Worm (Caenorhabditis elegans) whole organism, mixed stage, embryonic: ENCODE data around the gene clh-4.

Experiments used
- M03D4.4 ChIP-seq: sonication (generic microtip); optimal IDR thresholded peaks from 2 replicates; lab custom pipeline; 2017; ENCODE audit warnings: mild to moderate bottlenecking, missing genetic modification characterization, missing compliant biosample characterization
- blmp-1 ChIP-seq: fragments of 150-350 bp; optimal IDR thresholded peaks from 2 replicates; lab custom pipeline; 2014; ENCODE audit warnings: missing biosample characterization, missing genetic modification characterization
- ceh-83 ChIP-seq: fragments of 200-800 bp; sonication (Bioruptor generic); optimal IDR thresholded peaks from 2 replicates; lab custom pipeline; 2018; ENCODE audit warnings: mild to moderate bottlenecking, missing genetic modification characterization, missing compliant biosample characterization
- cnd-1 ChIP-seq: fragments of 200-800 bp; sonication (Bioruptor generic); optimal IDR thresholded peaks from 2 replicates; lab custom pipeline; 2018; ENCODE audit warnings: mild to moderate bottlenecking, missing genetic modification characterization, missing compliant biosample characterization
- drap-1 ChIP-seq: fragments of 200-800 bp; sonication (Bioruptor generic); optimal IDR thresholded peaks from 3 replicates; lab custom pipeline; 2018; ENCODE audit warnings: mild to moderate bottlenecking, missing genetic modification characterization, missing compliant biosample characterization
- elt-3 ChIP-seq: fragments of 150-350 bp; optimal IDR thresholded peaks from 2 replicates; lab custom pipeline; 2014; ENCODE audit warnings: missing biosample characterization, missing genetic modification characterization
- hlh-1 ChIP-seq: fragments of 150-350 bp; optimal IDR thresholded peaks from 2 replicates; lab custom pipeline; 2014; ENCODE audit warnings: missing biosample characterization, missing genetic modification reagents, missing genetic modification characterization
- lsy-2 ChIP-seq: fragments of 150-350 bp; optimal IDR thresholded peaks from 2 replicates; lab custom pipeline; 2014; ENCODE audit warnings: missing biosample characterization, missing genetic modification characterization
- mls-2 ChIP-seq: sonication (generic microtip); optimal IDR thresholded peaks from 2 replicates; lab custom pipeline; 2016; ENCODE audit warnings: mild to moderate bottlenecking, missing genetic modification characterization, moderate library complexity, missing compliant biosample characterization
- nhr-2 ChIP-seq: fragments of 150-350 bp; optimal IDR thresholded peaks from 2 replicates; lab custom pipeline; 2014; ENCODE audit warnings: missing biosample characterization, missing genetic modification characterization
- sem-2 ChIP-seq: fragments of 200-800 bp; sonication (Bioruptor generic); optimal IDR thresholded peaks from 2 replicates; lab custom pipeline; 2018; ENCODE audit warnings: mild to moderate bottlenecking, missing genetic modification characterization, missing compliant biosample characterization
- tbx-8 ChIP-seq: fragments of 200-800 bp; sonication (Bioruptor generic); optimal IDR thresholded peaks from 2 replicates; lab custom pipeline; 2018; ENCODE audit warnings: mild to moderate bottlenecking, missing genetic modification characterization, moderate library complexity, missing compliant biosample characterization
- unc-120 ChIP-seq: sonication (generic microtip); optimal IDR thresholded peaks from 2 replicates; lab custom pipeline; 2017; ENCODE audit warnings: missing genetic modification characterization, missing compliant biosample characterization; ENCODE audit not compliant: poor library complexity, severe bottlenecking
- unc-62 ChIP-seq: fragments of 150-350 bp; optimal IDR thresholded peaks from 2 replicates; lab custom pipeline; 2014; ENCODE audit warnings: missing biosample characterization, missing genetic modification reagents, missing genetic modification characterization
- zip-8 ChIP-seq: fragments of 150-350 bp; optimal IDR thresholded peaks from 2 replicates; lab custom pipeline; 2014; ENCODE audit warnings: missing biosample characterization, missing genetic modification characterization

clh-4 gene

ce11 chrX:4072501-4072900 lies 27.9 kb downstream of the clh-4 start:
- TF ChIP-seq unc-62 (GFP tag; lab: Kevin White, UChicago) (peak; percentile 92), zip-8 (tag; lab: Kevin White, UChicago) (no peak)

ce11 chrX:4068180-4068579 lies 32.2 kb downstream of the clh-4 start:
- peak; percentile 54 for TF ChIP-seq hlh-1 (tag; lab: Kevin White, UChicago)
- peak; percentile 17 for TF ChIP-seq unc-120
- TF ChIP-seq M03D4.4 (tag; lab: Kevin White, UChicago): no peak
- TF ChIP-seq sem-2: no peak
- TF ChIP-seq mls-2 (tag; lab: Kevin White, UChicago): no peak
- TF ChIP-seq elt-3 (tag; lab: Kevin White, UChicago): no peak
- TF ChIP-seq unc-62 (GFP tag; lab: Kevin White, UChicago): peak; percentile 90
- no peak for TF ChIP-seq blmp-1 (tag; lab: Kevin White, UChicago)

ce11 chrX:4061968-4062367 lies 38.4 kb downstream of the clh-4 start:
- TF ChIP-seq elt-3 (tag; lab: Kevin White, UChicago): no peak
- no peak for TF ChIP-seq drap-1 (GFP tag; lab: Kevin White, UChicago)
- TF ChIP-seq hlh-1 (tag; lab: Kevin White, UChicago): no peak
- no peak for TF ChIP-seq lsy-2 (tag; lab: Kevin White, UChicago)
- no peak for TF ChIP-seq cnd-1
- no peak for TF ChIP-seq unc-62 (GFP tag; lab: Kevin White, UChicago)
- no peak for TF ChIP-seq ceh-83 (GFP tag; lab: Kevin White, UChicago)
- no peak for TF ChIP-seq tbx-8 (GFP tag; lab: Kevin White, UChicago)
- TF ChIP-seq nhr-2 (tag; lab: Kevin White, UChicago): no peak
